Worm (Caenorhabditis elegans) whole organism, L4 larva: Measurements from ENCODE around the gene clec-187.

Experiments used
- D1046.2 ChIP-seq: fragments of 200-800 bp; sonication (Bioruptor generic); IDR thresholded peaks from 2 replicates; pipeline ENCODE4 v1.3.6; 2022; ENCODE audit warnings: missing genetic modification characterization, missing compliant biosample characterization
- F37D6.2 ChIP-seq: sonication (generic microtip); optimal IDR thresholded peaks from 2 replicates; lab custom pipeline; 2016; ENCODE audit warnings: mild to moderate bottlenecking, missing genetic modification characterization, missing compliant biosample characterization
- T20F7.1 ChIP-seq: fragments of 200-800 bp; sonication (Bioruptor generic); optimal IDR thresholded peaks from 2 replicates; lab custom pipeline; 2018; ENCODE audit warnings: mild to moderate bottlenecking, missing genetic modification characterization, missing compliant biosample characterization
- ceh-62 ChIP-seq: sonication (generic microtip); optimal IDR thresholded peaks from 2 replicates; lab custom pipeline; 2017; ENCODE audit warnings: missing biosample characterization, missing genetic modification characterization
- egl-27 ChIP-seq: sonication (generic microtip); optimal IDR thresholded peaks from 3 replicates; lab custom pipeline; 2017; ENCODE audit warnings: missing biosample characterization, missing genetic modification reagents, missing genetic modification characterization
- hlh-11 ChIP-seq: fragments of 200-800 bp; sonication (Bioruptor generic); optimal IDR thresholded peaks from 2 replicates; lab custom pipeline; 2018; ENCODE audit warnings: mild to moderate bottlenecking, missing genetic modification characterization, missing compliant biosample characterization
- nhr-28 ChIP-seq: fragments of 150-350 bp; optimal IDR thresholded peaks from 2 replicates; lab custom pipeline; 2014; ENCODE audit warnings: missing biosample characterization, missing genetic modification characterization
- unc-39 ChIP-seq: sonication (generic microtip); optimal IDR thresholded peaks from 2 replicates; lab custom pipeline; 2017; ENCODE audit warnings: missing biosample characterization, missing genetic modification characterization

DNA sequence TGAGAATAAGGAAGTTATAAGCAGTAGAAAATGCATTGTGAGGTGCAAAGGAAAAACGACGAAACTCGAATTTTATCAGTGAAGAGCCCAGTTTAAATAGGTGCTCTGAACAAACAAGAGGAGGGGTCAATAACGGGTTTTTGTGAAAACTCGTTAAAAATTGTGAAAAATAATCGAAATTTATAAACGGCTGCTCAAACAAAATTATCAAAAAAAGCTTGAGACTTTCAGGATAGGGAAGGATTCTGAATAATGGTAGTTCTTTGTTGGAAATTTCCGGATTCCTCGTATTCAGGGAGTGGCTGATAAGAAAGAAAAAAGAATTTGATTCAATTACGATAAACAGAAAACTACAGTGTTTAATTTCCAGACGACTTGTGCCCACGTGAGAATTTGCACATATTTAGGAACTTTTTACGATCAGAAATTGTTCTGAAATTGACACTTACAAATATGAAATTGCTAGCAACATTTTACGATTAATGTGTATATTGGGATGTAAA is at the start of gene clec-187:
- TF ChIP-seq D1046.2 (no peak), unc-39 (no peak), F37D6.2 (no peak), nhr-28 (no peak), egl-27 (no peak), T20F7.1 (GFP tag; lab: Kevin White, UChicago) (no peak), hlh-11 (no peak), ceh-62 (tag; lab: Kevin White, UChicago) (no peak)
